Worm (Caenorhabditis elegans) whole organism, L2 larva: Measurements from ENCODE around the gene R13A1.1.

Experiments
- R02D3.7 ChIP-seq: fragments of 150-350 bp; optimal IDR thresholded peaks from 2 replicates; lab custom pipeline; 2014; ENCODE audit warnings: missing biosample characterization, missing genetic modification characterization
- aly-2 ChIP-seq: fragments of 150-350 bp; optimal IDR thresholded peaks from 2 replicates; lab custom pipeline; 2014; ENCODE audit warnings: missing biosample characterization, missing genetic modification characterization
- nhr-11 ChIP-seq: fragments of 150-350 bp; optimal IDR thresholded peaks from 2 replicates; lab custom pipeline; 2014; ENCODE audit warnings: missing biosample characterization, missing genetic modification characterization
- nhr-12 ChIP-seq: fragments of 150-350 bp; optimal IDR thresholded peaks from 2 replicates; lab custom pipeline; 2014; ENCODE audit warnings: missing biosample characterization, missing genetic modification characterization
- nhr-21 ChIP-seq: fragments of 150-350 bp; optimal IDR thresholded peaks from 2 replicates; lab custom pipeline; 2014; ENCODE audit warnings: missing biosample characterization, missing genetic modification characterization
- nhr-25 ChIP-seq: fragments of 150-350 bp; sonication (generic microtip); optimal IDR thresholded peaks from 3 replicates; lab custom pipeline; 2014; ENCODE audit warnings: missing biosample characterization, missing genetic modification characterization
- nhr-6 ChIP-seq: fragments of 150-350 bp; optimal IDR thresholded peaks from 2 replicates; lab custom pipeline; 2014; ENCODE audit warnings: missing biosample characterization, missing genetic modification characterization
- unc-39 ChIP-seq: fragments of 150-350 bp; optimal IDR thresholded peaks from 2 replicates; lab custom pipeline; 2014; ENCODE audit warnings: missing biosample characterization, missing genetic modification characterization
- unc-62 ChIP-seq: fragments of 150-350 bp; optimal IDR thresholded peaks from 2 replicates; lab custom pipeline; 2014; ENCODE audit warnings: missing biosample characterization, missing genetic modification reagents, missing genetic modification characterization

DNA sequence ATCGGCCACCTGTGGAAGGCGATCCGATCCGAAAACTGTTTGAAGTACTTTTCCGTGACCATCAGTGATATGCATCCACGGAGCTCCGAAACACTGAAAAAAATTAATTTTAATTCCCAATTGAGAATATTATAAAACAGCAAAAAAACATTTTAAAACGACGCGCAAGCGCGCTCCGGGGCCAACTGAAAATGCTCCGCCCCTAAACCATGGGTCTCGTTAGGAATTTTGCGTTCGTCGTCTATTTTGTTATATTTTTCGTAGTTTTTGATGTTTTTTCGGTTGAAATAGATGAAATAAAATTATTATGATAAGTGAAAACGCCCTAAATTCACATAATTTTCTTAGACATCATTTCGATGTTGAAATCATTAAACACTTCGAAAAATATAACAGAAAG lies 20.7 kb downstream of the R13A1.1 start:
- no peak for TF ChIP-seq nhr-6
- TF ChIP-seq unc-62 = no peak
- TF ChIP-seq R02D3.7 = no peak
- peak; percentile 25 for TF ChIP-seq nhr-25 (tag; lab: Kevin White, UChicago)
- no peak for TF ChIP-seq nhr-12 (tag; lab: Kevin White, UChicago)
- TF ChIP-seq nhr-21 (tag; lab: Kevin White, UChicago) = no peak
- TF ChIP-seq nhr-11 = no peak
- no peak for TF ChIP-seq unc-39
- TF ChIP-seq aly-2 = no peak
